Worm (Caenorhabditis elegans): ENCODE measurements around the gene ttbk-2.2.

ttbk-2.2 gene

ce11 chrIV:5063297-5063696 lies 3.5 kb downstream of the ttbk-2.2 start (continued):
- no peak for TF ChIP-seq F57A8.1 (GFP tag; optimal IDR thresholded peaks at IDR 0.05)
- no peak for TF ChIP-seq ceh-79 (tag; optimal IDR thresholded peaks at IDR 0.05)
- peak; percentile 29 for TF ChIP-seq lsl-1 (GFP tag; optimal IDR thresholded peaks at IDR 0.05)
- peak; percentile 54; the same call in 1 of the 2 replicates for TF ChIP-seq rcor-1 (GFP tag; IDR thresholded peaks at IDR 0.05)
- no peak for TF ChIP-seq T26A5.8 (tag; optimal IDR thresholded peaks at IDR 0.05)
- no peak for TF ChIP-seq F55B11.4 (tag; optimal IDR thresholded peaks at IDR 0.05; ENCODE audit: borderline replicate concordance, insufficient read depth)
- TF ChIP-seq somi-1 (GFP tag; optimal IDR thresholded peaks at IDR 0.05), result no peak
- TF ChIP-seq fkh-3 (tag; optimal IDR thresholded peaks at IDR 0.05), result no peak
- TF ChIP-seq atf-7 (tag; optimal IDR thresholded peaks at IDR 0.05), result no peak
- no peak for TF ChIP-seq nhr-27 (tag; optimal IDR thresholded peaks at IDR 0.05)
- TF ChIP-seq F23B12.7 (tag; optimal IDR thresholded peaks at IDR 0.05; ENCODE audit: insufficient read depth), result peak; percentile 34
- no peak for TF ChIP-seq F22D6.2 (tag; optimal IDR thresholded peaks at IDR 0.05)
- TF ChIP-seq madf-6 (GFP tag; IDR thresholded peaks at IDR 0.05), result peak; percentile 63
- TF ChIP-seq rpc-1 (optimal IDR thresholded peaks at IDR 0.05), result no peak
- no peak for TF ChIP-seq rpc-1 (tag; optimal IDR thresholded peaks at IDR 0.05)
- no peak for TF ChIP-seq Y53F4B.3 (GFP tag; IDR thresholded peaks at IDR 0.05)
- TF ChIP-seq ceh-27 (GFP tag; optimal IDR thresholded peaks at IDR 0.05), result no peak
- no peak for TF ChIP-seq unc-62 (GFP tag; optimal IDR thresholded peaks at IDR 0.05)
- TF ChIP-seq C06A6.2 (GFP tag; conservative IDR thresholded peaks at IDR 0.05), result no peak
- TF ChIP-seq hlh-12 (tag; optimal IDR thresholded peaks at IDR 0.05), result no peak
- 0 out of 2 replicates have a peak, but pooled peaks have one; percentile 7 for TF ChIP-seq Y67H2A.10 (GFP tag; conservative IDR thresholded peaks at IDR 0.05)
- 0 out of 2 replicates have a peak, but pooled peaks have one; percentile 44 for TF ChIP-seq ekl-4 (GFP tag; IDR thresholded peaks at IDR 0.05)
- peak; percentile 4 for TF ChIP-seq F49E8.2 (tag; optimal IDR thresholded peaks at IDR 0.05; ENCODE audit: insufficient read depth)
- TF ChIP-seq dpff-1 (tag; optimal IDR thresholded peaks at IDR 0.05), result no peak
- peak; percentile 50; the same call in 1 of the 2 replicates for TF ChIP-seq hsf-1 (GFP tag; IDR thresholded peaks at IDR 0.05)
- TF ChIP-seq snpc-1.1 (tag; optimal IDR thresholded peaks at IDR 0.05; ENCODE audit: insufficient read depth), result peak; percentile 93
- no peak for TF ChIP-seq ZK185.1 (tag; optimal IDR thresholded peaks at IDR 0.05; ENCODE audit: poor library complexity, severe bottlenecking)
- no peak for TF ChIP-seq mcd-1 (GFP tag; IDR thresholded peaks at IDR 0.05)
- TF ChIP-seq attf-6 (GFP tag; IDR thresholded peaks at IDR 0.05), result peak; percentile 95
- TF ChIP-seq B0261.1 (tag; optimal IDR thresholded peaks at IDR 0.05), result no peak
- TF ChIP-seq F52B5.7 (tag; optimal IDR thresholded peaks at IDR 0.05), result no peak
- TF ChIP-seq F37B4.10 (GFP tag; IDR thresholded peaks at IDR 0.05), result no peak
- TF ChIP-seq F39B2.1 (GFP tag; IDR thresholded peaks at IDR 0.05), result peak; percentile 47; the same call in 1 of the 2 replicates
- TF ChIP-seq ceh-100 (GFP tag; IDR thresholded peaks at IDR 0.05), result no peak
- no peak for TF ChIP-seq ets-4 (GFP tag; optimal IDR thresholded peaks at IDR 0.05)
- peak; percentile 83 for TF ChIP-seq snpc-1.3 (tag; optimal IDR thresholded peaks at IDR 0.05; ENCODE audit: insufficient read depth)
- no peak for TF ChIP-seq K12H6.12 (tag; optimal IDR thresholded peaks at IDR 0.05)
- TF ChIP-seq sptf-2 (GFP tag; optimal IDR thresholded peaks at IDR 0.05), result no peak
- no peak for TF ChIP-seq ztf-18 (tag; optimal IDR thresholded peaks at IDR 0.05)
- peak; percentile 38 for TF ChIP-seq F33H1.4 (GFP tag; IDR thresholded peaks at IDR 0.05)
- TF ChIP-seq ztf-22 (GFP tag; optimal IDR thresholded peaks at IDR 0.05), result no peak
- no peak for TF ChIP-seq mel-28 (tag; optimal IDR thresholded peaks at IDR 0.05; ENCODE audit: borderline replicate concordance)
- TF ChIP-seq attf-5 (GFP tag; optimal IDR thresholded peaks at IDR 0.05), result no peak
- no peak for TF ChIP-seq cebp-1 (GFP tag; IDR thresholded peaks at IDR 0.05)
- TF ChIP-seq cebp-1 (tag; optimal IDR thresholded peaks at IDR 0.05), result no peak
- no peak for TF ChIP-seq hlh-26 (GFP tag; conservative IDR thresholded peaks at IDR 0.05)
- TF ChIP-seq ztf-25 (GFP tag; IDR thresholded peaks at IDR 0.05), result no peak
- no peak for TF ChIP-seq tbx-9 (tag; optimal IDR thresholded peaks at IDR 0.05; ENCODE audit: borderline replicate concordance)
- no peak for TF ChIP-seq ceh-40 (GFP tag; IDR thresholded peaks at IDR 0.05)

All from whole organism, young adult.